Fruit fly (Drosophila melanogaster) whole organism, embryonic: ENCODE results near the gene ZIPIC.
A peak's percentile ranks its signal among the peaks of the same experiment; 100 is the strongest.

Experiments
- B-H2 ChIP-seq: fragments of 200-800 bp; sonication (Bioruptor generic); optimal IDR thresholded peaks from 2 replicates; lab custom pipeline; 2018; ENCODE audit warnings: missing biosample characterization, mild to moderate bottlenecking, missing genetic modification characterization
- C15 ChIP-seq: fragments of 200-800 bp; sonication (Bioruptor generic); IDR thresholded peaks from 3 replicates; pipeline ENCODE4 v1.3.6; 2022; ENCODE audit warnings: missing biosample characterization, missing genetic modification characterization
- CG10366 ChIP-seq: fragments of 200-800 bp; sonication (Bioruptor generic); IDR thresholded peaks from 2 replicates; pipeline ENCODE4 v1.3.6; 2022; ENCODE audit warnings: missing biosample characterization, missing genetic modification characterization
- CG11695 ChIP-seq: fragments of 200-800 bp; sonication (Bioruptor generic); IDR thresholded peaks from 3 replicates; pipeline ENCODE4 v1.3.6; 2022; ENCODE audit warnings: missing biosample characterization, missing genetic modification characterization
- CG12942 ChIP-seq: fragments of 200-800 bp; sonication (Bioruptor generic); optimal IDR thresholded peaks from 3 replicates; lab custom pipeline; 2016; ENCODE audit warnings: missing biosample characterization, missing genetic modification characterization
- CG13296 ChIP-seq: fragments of 200-800 bp; sonication (Bioruptor generic); optimal IDR thresholded peaks from 3 replicates; lab custom pipeline; 2018; ENCODE audit warnings: missing biosample characterization, mild to moderate bottlenecking, missing genetic modification characterization
- CG14667 ChIP-seq: fragments of 200-800 bp; sonication (Bioruptor generic); IDR thresholded peaks from 2 replicates; pipeline ENCODE4 v1.3.6; 2022; ENCODE audit warnings: missing biosample characterization, missing genetic modification characterization
- CG15601 ChIP-seq: fragments of 200-800 bp; sonication (Bioruptor generic); optimal IDR thresholded peaks from 3 replicates; lab custom pipeline; 2019; ENCODE audit warnings: missing biosample characterization, mild to moderate bottlenecking, missing genetic modification characterization, moderate library complexity
- CG1603 ChIP-seq: fragments of 200-800 bp; sonication (Bioruptor generic); optimal IDR thresholded peaks from 2 replicates; lab custom pipeline; 2019; ENCODE audit warnings: missing biosample characterization, mild to moderate bottlenecking, missing genetic modification characterization, moderate library complexity
- CG16779 ChIP-seq: fragments of 200-800 bp; sonication (Bioruptor generic); IDR thresholded peaks from 2 replicates; pipeline ENCODE4 v1.3.6; 2022; ENCODE audit warnings: missing biosample characterization, missing genetic modification characterization
- CG16813 ChIP-seq: fragments of 200-800 bp; sonication (Bioruptor generic); IDR thresholded peaks from 3 replicates; pipeline ENCODE4 v1.3.6; 2022; ENCODE audit warnings: missing biosample characterization, missing genetic modification characterization; ENCODE audit not compliant: partially characterized antibody
- CG17359 ChIP-seq: fragments of 200-800 bp; sonication (Bioruptor generic); optimal IDR thresholded peaks from 3 replicates; lab custom pipeline; 2018; ENCODE audit warnings: missing biosample characterization, mild to moderate bottlenecking, missing genetic modification characterization, moderate library complexity
- CG3407 ChIP-seq: fragments of 200-800 bp; sonication (Bioruptor generic); optimal IDR thresholded peaks from 2 replicates; lab custom pipeline; 2018; ENCODE audit warnings: missing biosample characterization, mild to moderate bottlenecking, missing genetic modification characterization
- CG3847 ChIP-seq: fragments of 200-800 bp; sonication (Bioruptor generic); IDR thresholded peaks from 2 replicates; pipeline ENCODE4 v1.3.6; 2022; ENCODE audit warnings: missing biosample characterization, missing genetic modification characterization
- CG6791 ChIP-seq: fragments of 200-800 bp; sonication (Bioruptor generic); IDR thresholded peaks from 3 replicates; pipeline ENCODE4 v1.3.6; 2022; ENCODE audit warnings: missing biosample characterization, missing genetic modification characterization; ENCODE audit not compliant: partially characterized antibody
- CG7271 ChIP-seq: fragments of 200-800 bp; sonication (Bioruptor generic); optimal IDR thresholded peaks from 2 replicates; lab custom pipeline; 2018; ENCODE audit warnings: missing biosample characterization, mild to moderate bottlenecking, missing genetic modification characterization, moderate library complexity
- CG7987 ChIP-seq: fragments of 200-800 bp; sonication (Bioruptor generic); optimal IDR thresholded peaks from 2 replicates; lab custom pipeline; 2018; ENCODE audit warnings: missing biosample characterization, mild to moderate bottlenecking, missing genetic modification characterization, moderate library complexity
- CG8924 ChIP-seq: fragments of 200-800 bp; optimal IDR thresholded peaks from 3 replicates; lab custom pipeline; 2019; ENCODE audit warnings: missing biosample characterization, mild to moderate bottlenecking, missing genetic modification characterization, moderate library complexity
- CG9876 ChIP-seq: fragments of 200-800 bp; sonication (Bioruptor generic); optimal IDR thresholded peaks from 2 replicates; lab custom pipeline; 2016; ENCODE audit warnings: missing biosample characterization, missing genetic modification characterization
- CG9932 ChIP-seq: fragments of 200-800 bp; sonication (Bioruptor generic); IDR thresholded peaks from 2 replicates; pipeline ENCODE4 v1.3.6; 2022; ENCODE audit warnings: missing biosample characterization, missing genetic modification characterization
- Camta ChIP-seq: fragments of 200-800 bp; sonication (Bioruptor generic); optimal IDR thresholded peaks from 2 replicates; lab custom pipeline; 2016; ENCODE audit warnings: missing biosample characterization, missing genetic modification characterization
- D19B ChIP-seq: fragments of 200-800 bp; sonication (Bioruptor generic); optimal IDR thresholded peaks from 2 replicates; lab custom pipeline; 2017; ENCODE audit warnings: missing biosample characterization, mild to moderate bottlenecking, missing genetic modification characterization
- Dbx ChIP-seq: fragments of 200-800 bp; sonication (Bioruptor generic); IDR thresholded peaks from 3 replicates; pipeline ENCODE4 v1.3.6; 2022; ENCODE audit warnings: missing biosample characterization, missing genetic modification characterization
- Dip2 ChIP-seq: fragments of 200-800 bp; sonication (Bioruptor generic); IDR thresholded peaks from 2 replicates; pipeline ENCODE4 v1.3.6; 2022; ENCODE audit warnings: missing biosample characterization, missing genetic modification characterization
- E2f2 ChIP-seq: fragments of 200-800 bp; sonication (Bioruptor generic); IDR thresholded peaks from 2 replicates; pipeline ENCODE4 v1.3.6; 2022; ENCODE audit warnings: missing biosample characterization, missing genetic modification characterization
- Eip74EF ChIP-seq, 2 experiments: fragments of 200-800 bp in 1 of 2; fragments of >200 bp in 1 of 2; sonication (Bioruptor generic) in 1 of 2; optimal IDR thresholded peaks; 2 replicates each; lab custom pipeline; 2017 to 2019; ENCODE audit warnings: missing biosample characterization in 2 of 2, missing genetic modification characterization in 2 of 2, mild to moderate bottlenecking in 1 of 2, moderate library complexity in 1 of 2
- Ets65A ChIP-seq: fragments of 200-800 bp; sonication (Bioruptor generic); peaks from one replicate; lab custom pipeline; 2016; ENCODE audit warnings: missing biosample characterization, missing genetic modification characterization
- Hr39 ChIP-seq: fragments of >200 bp; optimal IDR thresholded peaks from 2 replicates; lab custom pipeline; 2017
- Kr ChIP-seq: fragments of 200-800 bp; sonication (Bioruptor generic); optimal IDR thresholded peaks from 2 replicates; lab custom pipeline; 2017; ENCODE audit warnings: missing biosample characterization, mild to moderate bottlenecking, missing genetic modification characterization
- Lpt ChIP-seq: fragments of >200 bp; optimal IDR thresholded peaks from 2 replicates; lab custom pipeline; 2018; ENCODE audit warnings: missing biosample characterization, missing genetic modification characterization
- Nf-YA ChIP-seq: fragments of 200-800 bp; sonication (Bioruptor generic); IDR thresholded peaks from 2 replicates; pipeline ENCODE4 v1.3.6; 2022; ENCODE audit warnings: missing biosample characterization, missing genetic modification characterization
- Vsx1 ChIP-seq: fragments of 200-800 bp; sonication (Bioruptor generic); optimal IDR thresholded peaks from 2 replicates; lab custom pipeline; 2017; ENCODE audit warnings: missing biosample characterization, mild to moderate bottlenecking, missing genetic modification characterization, missing genetic modification reagents
- aop ChIP-seq: fragments of 200-800 bp; sonication (Bioruptor generic); IDR thresholded peaks from 2 replicates; pipeline ENCODE4 v1.3.6; 2022; ENCODE audit warnings: missing biosample characterization, missing genetic modification characterization
- ara ChIP-seq: fragments of 200-800 bp; sonication (Bioruptor generic); IDR thresholded peaks from 2 replicates; pipeline ENCODE4 v1.3.6; 2022; ENCODE audit warnings: missing biosample characterization, missing genetic modification characterization
- da ChIP-seq: fragments of 200-800 bp; sonication (Bioruptor generic); optimal IDR thresholded peaks from 2 replicates; lab custom pipeline; 2016; ENCODE audit warnings: missing biosample characterization, missing genetic modification characterization
- ems ChIP-seq: fragments of 200-800 bp; sonication (Bioruptor generic); optimal IDR thresholded peaks from 3 replicates; lab custom pipeline; 2016; ENCODE audit warnings: missing biosample characterization, missing genetic modification characterization
- exex ChIP-seq: fragments of 200-800 bp; sonication (Bioruptor generic); optimal IDR thresholded peaks from 4 replicates; lab custom pipeline; 2018; ENCODE audit warnings: missing biosample characterization, mild to moderate bottlenecking, missing genetic modification characterization, moderate library complexity
- fd102C ChIP-seq: fragments of 200-800 bp; sonication (Bioruptor generic); optimal IDR thresholded peaks from 2 replicates; lab custom pipeline; 2018; ENCODE audit warnings: missing biosample characterization, mild to moderate bottlenecking, missing genetic modification characterization, moderate library complexity
- ftz-f1 ChIP-seq: fragments of 200-800 bp; sonication (Bioruptor generic); optimal IDR thresholded peaks from 2 replicates; lab custom pipeline; 2016; ENCODE audit warnings: missing biosample characterization, missing genetic modification characterization
- gsb-n ChIP-seq: fragments of 200-800 bp; sonication (Bioruptor generic); optimal IDR thresholded peaks from 3 replicates; lab custom pipeline; 2018; ENCODE audit warnings: missing biosample characterization, mild to moderate bottlenecking, missing genetic modification characterization
- ham ChIP-seq: fragments of 200-800 bp; sonication (Bioruptor generic); IDR thresholded peaks from 2 replicates; pipeline ENCODE4 v1.3.6; 2022; ENCODE audit warnings: missing biosample characterization, missing genetic modification characterization
- hth ChIP-seq: fragments of >200 bp; optimal IDR thresholded peaks from 2 replicates; lab custom pipeline; 2017; ENCODE audit warnings: inconsistent platforms
- mam ChIP-seq: fragments of 200-800 bp; sonication (Bioruptor generic); optimal IDR thresholded peaks from 3 replicates; lab custom pipeline; 2016; ENCODE audit warnings: missing biosample characterization, missing genetic modification characterization
- odd ChIP-seq: fragments of 200-800 bp; sonication (Bioruptor generic); optimal IDR thresholded peaks from 2 replicates; lab custom pipeline; 2017; ENCODE audit warnings: missing biosample characterization, mild to moderate bottlenecking, missing genetic modification characterization
- peb ChIP-seq: fragments of 200-800 bp; sonication (Bioruptor generic); IDR thresholded peaks from 2 replicates; pipeline ENCODE4 v1.3.6; 2022; ENCODE audit warnings: missing biosample characterization, missing genetic modification characterization
- sens-2 ChIP-seq: fragments of 200-800 bp; sonication (Bioruptor generic); IDR thresholded peaks from 2 replicates; pipeline ENCODE4 v1.3.6; 2022; ENCODE audit warnings: missing biosample characterization, missing genetic modification characterization
- shn ChIP-seq: fragments of 200-800 bp; sonication (Bioruptor generic); optimal IDR thresholded peaks from 3 replicates; lab custom pipeline; 2016; ENCODE audit warnings: missing biosample characterization, missing genetic modification characterization
- tgo ChIP-seq: fragments of 200-800 bp; sonication (Bioruptor generic); IDR thresholded peaks from 3 replicates; pipeline ENCODE4 v1.3.6; 2022; ENCODE audit warnings: missing biosample characterization, missing genetic modification characterization
- tio ChIP-seq: fragments of 200-800 bp; sonication (Bioruptor generic); optimal IDR thresholded peaks from 2 replicates; lab custom pipeline; 2017; ENCODE audit warnings: missing biosample characterization, missing genetic modification characterization, inconsistent platforms
- vfl ChIP-seq: fragments of 200-800 bp; sonication (Bioruptor generic); optimal IDR thresholded peaks from 2 replicates; lab custom pipeline; 2016; ENCODE audit warnings: missing biosample characterization, missing genetic modification characterization
- yki ChIP-seq: fragments of >200 bp; optimal IDR thresholded peaks from 3 replicates; lab custom pipeline; 2018

The ZIPIC gene

dm6 chr3R:30058057-30058868, 21.6 kb upstream of the ZIPIC start, which contains the start of gene sima (continued):
- TF ChIP-seq Lpt (GFP tag; lab: Kevin White, UChicago) = no peak
- TF ChIP-seq CG9876 (GFP tag; lab: Kevin White, UChicago) = no peak
- no peak for TF ChIP-seq Kr (GFP tag; lab: Kevin White, UChicago)
- no peak for TF ChIP-seq peb (GFP tag; lab: Robert Waterston, UW)
- no peak for TF ChIP-seq Dip2 (GFP tag; lab: Robert Waterston, UW)
- no peak for TF ChIP-seq Nf-YA (GFP tag; lab: Robert Waterston, UW)
- peak; percentile 41 for TF ChIP-seq CG17359 (tag; lab: Kevin White, UChicago)
- TF ChIP-seq D19B = no peak
- TF ChIP-seq gsb-n (tag; lab: Kevin White, UChicago) = peak; percentile 35
- TF ChIP-seq Vsx1 (GFP tag; lab: Kevin White, UChicago) = peak; percentile 47
- no peak for TF ChIP-seq CG16813 (GFP tag; lab: Robert Waterston, UW)
- TF ChIP-seq ems = peak; percentile 18
- no peak for TF ChIP-seq ham (GFP tag; lab: Robert Waterston, UW)
- peak; percentile 14 for TF ChIP-seq CG7271 (tag; lab: Kevin White, UChicago)
- TF ChIP-seq CG15601 (tag; lab: Kevin White, UChicago) = peak; percentile 40
- TF ChIP-seq tgo = peak; percentile 31; the same call in 2 of the 3 replicates
- TF ChIP-seq fd102C (GFP tag; lab: Kevin White, UChicago) = no peak
- TF ChIP-seq da (GFP tag; lab: Kevin White, UChicago) = no peak
- peak; percentile 63 for TF ChIP-seq CG9932
- peak; percentile 86 for TF ChIP-seq Ets65A (GFP tag; lab: Kevin White, UChicago)
- TF ChIP-seq CG10366 (GFP tag; lab: Robert Waterston, UW) = 0 out of 2 replicates have a peak, but pooled peaks have one; percentile 31
- TF ChIP-seq hth (lab: Kevin White, UChicago) = no peak
- TF ChIP-seq CG11695 = 0 out of 3 replicates have a peak, but pooled peaks have one; percentile 34
- TF ChIP-seq CG8924 (tag; lab: Kevin White, UChicago) = peak; percentile 55
- TF ChIP-seq CG3847 (GFP tag; lab: Robert Waterston, UW) = peak; percentile 26; the same call in 1 of the 2 replicates
- TF ChIP-seq E2f2 (GFP tag; lab: Robert Waterston, UW) = peak; percentile 28; the same call in 1 of the 2 replicates
- TF ChIP-seq Hr39 (lab: Kevin White, UChicago) = no peak
- TF ChIP-seq Camta (GFP tag; lab: Kevin White, UChicago) = peak; percentile 30
- no peak for TF ChIP-seq ara (GFP tag; lab: Robert Waterston, UW)
- no peak for TF ChIP-seq CG16779
- TF ChIP-seq ftz-f1 (GFP tag; lab: Kevin White, UChicago) = peak; percentile 45
- TF ChIP-seq mam = peak; percentile 32
- peak; percentile 6 for TF ChIP-seq shn
- TF ChIP-seq Dbx (GFP tag; lab: Robert Waterston, UW) = no peak
- TF ChIP-seq sens-2 (GFP tag; lab: Robert Waterston, UW) = no peak
- TF ChIP-seq C15 = no peak
- no peak for TF ChIP-seq B-H2 (GFP tag; lab: Kevin White, UChicago)
- TF ChIP-seq aop (GFP tag; lab: Robert Waterston, UW) = no peak
- TF ChIP-seq CG1603 (tag; lab: Kevin White, UChicago) = peak; percentile 71
- TF ChIP-seq CG14667 (GFP tag; lab: Robert Waterston, UW) = no peak; the same call in 1 of the 2 replicates
- TF ChIP-seq tio (GFP tag; lab: Kevin White, UChicago) = no peak
- TF ChIP-seq exex = peak; percentile 32
- peak; percentile 29 for TF ChIP-seq vfl
- TF ChIP-seq CG6791 (GFP tag; lab: Robert Waterston, UW) = 0 out of 3 replicates have a peak, but pooled peaks have one; percentile 31
- TF ChIP-seq Eip74EF (GFP tag; optimal IDR thresholded peaks at IDR 0.05; lab: Kevin White, UChicago) = peak in 1 of 2 experiments; percentile 6
- no peak for TF ChIP-seq CG12942 (GFP tag; lab: Kevin White, UChicago)
- TF ChIP-seq yki (lab: Kevin White, UChicago) = no peak
- peak; percentile 36 for TF ChIP-seq CG13296 (GFP tag; lab: Kevin White, UChicago)
- TF ChIP-seq CG3407 (GFP tag; lab: Kevin White, UChicago) = no peak
- no peak for TF ChIP-seq CG7987
- TF ChIP-seq odd (GFP tag; lab: Kevin White, UChicago) = no peak
